Fruit fly (Drosophila melanogaster) whole organism, prepupa: ENCODE data around the gene CG31406.
A peak's percentile ranks its signal among the peaks of the same experiment; 100 is the strongest.

ENCODE experiments used
- CG10631 ChIP-seq: fragments of 200-800 bp; sonication (Bioruptor generic); optimal IDR thresholded peaks from 2 replicates; lab custom pipeline; 2016; ENCODE audit warnings: missing biosample characterization, missing genetic modification characterization
- CG15336 ChIP-seq: fragments of 200-800 bp; sonication (Bioruptor generic); IDR thresholded peaks from 2 replicates; pipeline ENCODE4 v1.3.6; 2022; ENCODE audit warnings: missing biosample characterization, missing genetic modification characterization
- CG1621 ChIP-seq: fragments of 200-800 bp; sonication (Bioruptor generic); optimal IDR thresholded peaks from 3 replicates; lab custom pipeline; 2018; ENCODE audit warnings: missing biosample characterization, mild to moderate bottlenecking, missing genetic modification characterization
- CG16779 ChIP-seq: fragments of 200-800 bp; sonication (Bioruptor generic); optimal IDR thresholded peaks from 3 replicates; lab custom pipeline; 2017; ENCODE audit warnings: missing biosample characterization, mild to moderate bottlenecking, missing genetic modification characterization
- CG3032 ChIP-seq: fragments of 200-800 bp; optimal IDR thresholded peaks from 2 replicates; lab custom pipeline; 2019; ENCODE audit warnings: missing biosample characterization, mild to moderate bottlenecking, missing genetic modification characterization, moderate library complexity
- CG31627 ChIP-seq: fragments of 200-800 bp; sonication (Bioruptor generic); optimal IDR thresholded peaks from 3 replicates; lab custom pipeline; 2016; ENCODE audit warnings: missing biosample characterization, missing genetic modification characterization
- CG32006 ChIP-seq: fragments of 200-800 bp; sonication (Bioruptor generic); optimal IDR thresholded peaks from 3 replicates; lab custom pipeline; 2017; ENCODE audit warnings: missing biosample characterization, mild to moderate bottlenecking, missing genetic modification characterization
- CG34406 ChIP-seq: fragments of 200-800 bp; sonication (Bioruptor generic); optimal IDR thresholded peaks from 3 replicates; lab custom pipeline; 2016; ENCODE audit warnings: missing biosample characterization, missing genetic modification characterization
- CG3919 ChIP-seq: fragments of 200-800 bp; sonication (Bioruptor generic); optimal IDR thresholded peaks from 3 replicates; lab custom pipeline; 2016; ENCODE audit warnings: missing biosample characterization, missing genetic modification characterization
- CG6276 ChIP-seq: fragments of 200-800 bp; sonication (Bioruptor generic); optimal IDR thresholded peaks from 2 replicates; lab custom pipeline; 2017; ENCODE audit warnings: missing biosample characterization, mild to moderate bottlenecking, missing genetic modification characterization
- CG7368 ChIP-seq: fragments of 200-800 bp; sonication (Bioruptor generic); optimal IDR thresholded peaks from 3 replicates; lab custom pipeline; 2016; ENCODE audit warnings: missing biosample characterization, missing genetic modification characterization
- CG8119 ChIP-seq: fragments of 200-800 bp; sonication (Bioruptor generic); IDR thresholded peaks from 3 replicates; pipeline ENCODE4 v1.3.6; 2022; ENCODE audit warnings: missing biosample characterization, missing genetic modification characterization
- CG8319 ChIP-seq: fragments of 200-800 bp; sonication (Bioruptor generic); optimal IDR thresholded peaks from 3 replicates; lab custom pipeline; 2016; ENCODE audit warnings: missing biosample characterization, missing genetic modification characterization
- CG8632 ChIP-seq: fragments of 200-800 bp; sonication (Bioruptor generic); optimal IDR thresholded peaks from 3 replicates; lab custom pipeline; 2016; ENCODE audit warnings: missing biosample characterization, missing genetic modification characterization
- Eip78C ChIP-seq: fragments of 200-800 bp; sonication (Bioruptor generic); peaks from one replicate; lab custom pipeline; 2016; ENCODE audit warnings: missing biosample characterization, missing genetic modification characterization
- Eip93F ChIP-seq: fragments of 200-800 bp; sonication (Bioruptor generic); optimal IDR thresholded peaks from 2 replicates; lab custom pipeline; 2016; ENCODE audit warnings: missing biosample characterization, mild to moderate bottlenecking, missing genetic modification characterization
- Hr38 ChIP-seq: sonication (Bioruptor generic); optimal IDR thresholded peaks from 2 replicates; lab custom pipeline; 2016; ENCODE audit warnings: missing biosample characterization, missing genetic modification characterization
- Hr39 ChIP-seq: fragments of 200-800 bp; sonication (Bioruptor generic); optimal IDR thresholded peaks from 2 replicates; lab custom pipeline; 2016; ENCODE audit warnings: missing biosample characterization, missing genetic modification characterization
- Hr4 ChIP-seq: fragments of 200-800 bp; sonication (Bioruptor generic); optimal IDR thresholded peaks from 3 replicates; lab custom pipeline; 2016; ENCODE audit warnings: missing biosample characterization, missing genetic modification characterization
- Lpt ChIP-seq: fragments of 200-800 bp; sonication (Bioruptor generic); optimal IDR thresholded peaks from 3 replicates; lab custom pipeline; 2016; ENCODE audit warnings: missing biosample characterization, missing genetic modification characterization
- Smox ChIP-seq: fragments of 200-800 bp; sonication (Bioruptor generic); optimal IDR thresholded peaks from 3 replicates; lab custom pipeline; 2016; ENCODE audit warnings: missing biosample characterization, missing genetic modification characterization
- Sox102F ChIP-seq: fragments of 200-800 bp; sonication (Bioruptor generic); optimal IDR thresholded peaks from 2 replicates; lab custom pipeline; 2016; ENCODE audit warnings: missing biosample characterization, mild to moderate bottlenecking, missing genetic modification characterization
- Sox15 ChIP-seq: fragments of 200-800 bp; sonication (Bioruptor generic); optimal IDR thresholded peaks from 3 replicates; lab custom pipeline; 2016; ENCODE audit warnings: missing biosample characterization, missing genetic modification characterization
- acj6 ChIP-seq: fragments of 200-800 bp; sonication (Bioruptor generic); optimal IDR thresholded peaks from 3 replicates; lab custom pipeline; 2016; ENCODE audit warnings: missing biosample characterization, missing genetic modification characterization
- dac ChIP-seq: fragments of 200-800 bp; sonication (Bioruptor generic); optimal IDR thresholded peaks from 2 replicates; lab custom pipeline; 2017; ENCODE audit warnings: missing biosample characterization, mild to moderate bottlenecking, missing genetic modification characterization
- dsx ChIP-seq: fragments of 200-800 bp; optimal IDR thresholded peaks from 3 replicates; lab custom pipeline; 2019; ENCODE audit warnings: missing biosample characterization, mild to moderate bottlenecking, missing genetic modification characterization, moderate library complexity; ENCODE audit not compliant: poor library complexity, severe bottlenecking
- eg ChIP-seq: fragments of 200-800 bp; sonication (Bioruptor generic); IDR thresholded peaks from 3 replicates; pipeline ENCODE4 v1.3.6; 2022; ENCODE audit warnings: missing biosample characterization, missing genetic modification characterization
- esn ChIP-seq: fragments of 200-800 bp; sonication (Bioruptor generic); optimal IDR thresholded peaks from 2 replicates; lab custom pipeline; 2016; ENCODE audit warnings: missing biosample characterization, mild to moderate bottlenecking, missing genetic modification characterization, moderate library complexity
- fd59A ChIP-seq: fragments of 200-800 bp; sonication (Bioruptor generic); optimal IDR thresholded peaks from 2 replicates; lab custom pipeline; 2017; ENCODE audit warnings: missing biosample characterization, mild to moderate bottlenecking, missing genetic modification characterization, missing genetic modification reagents
- fd85E ChIP-seq: fragments of 200-800 bp; sonication (Bioruptor generic); optimal IDR thresholded peaks from 3 replicates; lab custom pipeline; 2016; ENCODE audit warnings: missing biosample characterization, missing genetic modification characterization
- fkh ChIP-seq: fragments of 200-800 bp; sonication (Bioruptor generic); optimal IDR thresholded peaks from 3 replicates; lab custom pipeline; 2017; ENCODE audit warnings: missing biosample characterization, mild to moderate bottlenecking, missing genetic modification characterization, moderate library complexity
- salr ChIP-seq, 2 experiments: fragments of 200-800 bp; sonication (Bioruptor generic); optimal IDR thresholded peaks; 3 replicates each; lab custom pipeline; 2016 to 2018; ENCODE audit warnings: missing biosample characterization in 2 of 2, missing genetic modification characterization in 2 of 2, mild to moderate bottlenecking in 1 of 2
- ss ChIP-seq, 2 experiments: fragments of 200-800 bp; sonication (Bioruptor generic); optimal IDR thresholded peaks; 2 replicates in 1 of 2; 3 replicates in 1 of 2; lab custom pipeline; 2017 to 2018; ENCODE audit warnings: mild to moderate bottlenecking in 2 of 2, missing biosample characterization in 2 of 2, missing genetic modification characterization in 2 of 2, moderate library complexity in 1 of 2
- svp ChIP-seq: fragments of 200-800 bp; sonication (Bioruptor generic); peaks from one replicate; lab custom pipeline; 2016; ENCODE audit warnings: missing biosample characterization, missing genetic modification characterization
- vri ChIP-seq: fragments of 200-800 bp; sonication (Bioruptor generic); optimal IDR thresholded peaks from 3 replicates; lab custom pipeline; 2016; ENCODE audit warnings: missing biosample characterization, mild to moderate bottlenecking, missing genetic modification characterization

CG31406 gene

dm6 chr3R:10378989-10379388, 30.4 kb downstream of the CG31406 start:
- TF ChIP-seq CG32006 (peak; percentile 50), CG3032 (tag; lab: Kevin White, UChicago) (no peak), CG6276 (GFP tag; lab: Kevin White, UChicago) (peak; percentile 35), salr (GFP tag; optimal IDR thresholded peaks at IDR 0.05; lab: Kevin White, UChicago) (peak in 1 of 2 experiments; percentile 38), dac (GFP tag; lab: Kevin White, UChicago) (no peak), fd85E (GFP tag; lab: Kevin White, UChicago) (no peak), Eip78C (peak; percentile 71), Hr4 (peak; percentile 36)

dm6 chr3R:10379409-10379808, 30.8 kb downstream of the CG31406 start:
- TF ChIP-seq CG31627 (no peak), fd59A (GFP tag; lab: Kevin White, UChicago) (no peak), Hr38 (GFP tag; lab: Kevin White, UChicago) (no peak), Sox15 (GFP tag; lab: Kevin White, UChicago) (no peak), CG8119 (no peak)

DNA sequence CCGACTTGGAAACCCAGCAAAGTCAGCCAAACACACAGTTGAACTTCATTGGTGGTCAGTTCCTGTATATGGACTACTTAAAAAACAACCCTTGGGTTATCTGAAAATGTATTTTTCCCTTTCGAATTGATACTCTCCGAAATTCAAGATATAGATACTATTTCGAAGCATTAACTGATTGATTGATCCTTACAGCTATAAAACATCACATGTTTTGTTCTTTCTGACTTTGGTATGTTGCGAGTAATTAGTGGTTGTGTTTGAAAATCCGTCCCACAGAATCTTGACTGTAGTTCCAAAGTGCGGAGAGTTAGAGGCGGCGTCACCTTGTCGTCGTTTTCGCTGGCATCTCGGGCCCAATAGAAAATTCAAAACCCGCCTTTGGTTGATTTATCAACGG, 31.5 kb downstream of the CG31406 start:
- TF ChIP-seq CG34406 (no peak), CG32006 (peak; percentile 57), Hr4 (peak; percentile 24), svp (peak; percentile 24)

dm6 chr3R:10388128-10389026, 39.8 kb downstream of the CG31406 start, which contains the start of gene cwo:
Gene cwo, plus strand, starts transcription at chr3R:10388258.
- TF ChIP-seq CG16779 (tag; lab: Kevin White, UChicago), result peak; percentile 17
- TF ChIP-seq fkh, result peak; percentile 92
- no peak for TF ChIP-seq eg (GFP tag; lab: Robert Waterston, UW)
- TF ChIP-seq Sox102F, result no peak
- no peak for TF ChIP-seq acj6
- TF ChIP-seq svp, result peak; percentile 77
- peak; percentile 29 for TF ChIP-seq CG6276 (GFP tag; lab: Kevin White, UChicago)
- TF ChIP-seq CG8632 (GFP tag; lab: Kevin White, UChicago), result no peak
- TF ChIP-seq CG3032 (tag; lab: Kevin White, UChicago), result no peak
- TF ChIP-seq Eip78C, result peak; percentile 76
- no peak for TF ChIP-seq CG34406
- peak; percentile 40 for TF ChIP-seq dsx (GFP tag; lab: Kevin White, UChicago)
- TF ChIP-seq Eip93F (GFP tag; lab: Kevin White, UChicago), result peak; percentile 43
- TF ChIP-seq CG7368, result no peak
- peak; percentile 25 for TF ChIP-seq CG10631 (GFP tag; lab: Kevin White, UChicago)
- no peak for TF ChIP-seq Hr39 (GFP tag; lab: Kevin White, UChicago)
- peak; percentile 14 for TF ChIP-seq Smox (GFP tag; lab: Kevin White, UChicago)
- TF ChIP-seq vri, result peak; percentile 65
- no peak for TF ChIP-seq Sox15 (GFP tag; lab: Kevin White, UChicago)
- TF ChIP-seq CG1621 (tag; lab: Kevin White, UChicago), result peak; percentile 6
- TF ChIP-seq Lpt (GFP tag; lab: Kevin White, UChicago), result peak; percentile 23
- TF ChIP-seq CG31627, result no peak
- no peak for TF ChIP-seq CG15336
- peak; percentile 1 for TF ChIP-seq esn (GFP tag; lab: Kevin White, UChicago)
- TF ChIP-seq salr (GFP tag; optimal IDR thresholded peaks at IDR 0.05; lab: Kevin White, UChicago), result peak in 1 of 2 experiments; percentile 14
- TF ChIP-seq ss (GFP tag; optimal IDR thresholded peaks at IDR 0.05; lab: Kevin White, UChicago), result peak; percentile 16 to 40
- TF ChIP-seq CG8319 (GFP tag; lab: Kevin White, UChicago), result no peak
- TF ChIP-seq CG3919 (GFP tag; lab: Kevin White, UChicago), result peak; percentile 30
- TF ChIP-seq, all 60 proteins: peak for 16
